Fruit fly (Drosophila melanogaster): ENCODE data around the gene CG31697.

CG31697 gene

dm6 chr2L:19526316-19526715, 8.9 kb upstream of the CG31697 start, which contains the start of the genes Dpm1 and CG10137 (continued):
- TF ChIP-seq Lhr (GFP tag; optimal IDR thresholded peaks at IDR 0.05), result peak; percentile 70
- peak; percentile 93 for TF ChIP-seq stwl (tag; optimal IDR thresholded peaks at IDR 0.05)
- peak; percentile 21 for TF ChIP-seq bcd (GFP tag; optimal IDR thresholded peaks at IDR 0.05)
- no peak for TF ChIP-seq tin (GFP tag; optimal IDR thresholded peaks at IDR 0.05)
- no peak for TF ChIP-seq ewg (GFP tag; optimal IDR thresholded peaks at IDR 0.05)
- TF ChIP-seq trem (tag; optimal IDR thresholded peaks at IDR 0.05), result peak; percentile 68
- TF ChIP-seq CG6254 (GFP tag; optimal IDR thresholded peaks at IDR 0.05), result no peak
- peak; percentile 1 for TF ChIP-seq CG18262 (tag; optimal IDR thresholded peaks at IDR 0.05)
- peak; percentile 42 for TF ChIP-seq Hmr (GFP tag; optimal IDR thresholded peaks at IDR 0.05)
- peak; percentile 7 for TF ChIP-seq Nf-YC (tag; optimal IDR thresholded peaks at IDR 0.05)
- peak; percentile 81 for TF ChIP-seq Scr (GFP tag; IDR thresholded peaks at IDR 0.05; ENCODE audit: partially characterized antibody)
- TF ChIP-seq CG34224 (GFP tag; IDR thresholded peaks at IDR 0.05; ENCODE audit: partially characterized antibody), result peak; percentile 75
- TF ChIP-seq CG12744 (GFP tag; optimal IDR thresholded peaks at IDR 0.05), result no peak
- TF ChIP-seq inv (GFP tag; IDR thresholded peaks at IDR 0.05; ENCODE audit: partially characterized antibody), result peak; percentile 40; the same call in 1 of the 2 replicates
- peak; percentile 37 for TF ChIP-seq Ets65A (GFP tag)
- peak; percentile 82 to 94 for TF ChIP-seq crp (GFP tag; optimal IDR thresholded peaks at IDR 0.05)
- TF ChIP-seq HmgZ (tag; optimal IDR thresholded peaks at IDR 0.05), result peak; percentile 9
- TF ChIP-seq CG1792 (GFP tag; optimal IDR thresholded peaks at IDR 0.05), result no peak
- TF ChIP-seq bbx (GFP tag; IDR thresholded peaks at IDR 0.05; ENCODE audit: partially characterized antibody), result peak; percentile 69
- peak; percentile 49 for TF ChIP-seq CG14710 (tag; optimal IDR thresholded peaks at IDR 0.05)
- no peak for TF ChIP-seq CG18599 (GFP tag; optimal IDR thresholded peaks at IDR 0.05)
- TF ChIP-seq CG18476 (GFP tag; optimal IDR thresholded peaks at IDR 0.05), result no peak
- peak; percentile 66 for TF ChIP-seq Med (GFP tag)
- TF ChIP-seq CHES-1-like (GFP tag; optimal IDR thresholded peaks at IDR 0.05), result no peak
- no peak for TF ChIP-seq ash1 (GFP tag; optimal IDR thresholded peaks at IDR 0.05)
- TF ChIP-seq chinmo (GFP tag; IDR thresholded peaks at IDR 0.05; ENCODE audit: partially characterized antibody), result 0 out of 4 replicates have a peak, but pooled peaks have one; percentile 43
- TF ChIP-seq Sin3A (optimal IDR thresholded peaks at IDR 0.05), result peak; percentile 40
- no peak for TF ChIP-seq CG7271 (tag; optimal IDR thresholded peaks at IDR 0.05)
- peak; percentile 62 for TF ChIP-seq E2f2 (GFP tag; IDR thresholded peaks at IDR 0.05)
- no peak for TF ChIP-seq pfk (GFP tag; optimal IDR thresholded peaks at IDR 0.05)
- no peak for TF ChIP-seq E2f1 (GFP tag; IDR thresholded peaks at IDR 0.05)
- TF ChIP-seq pzg (GFP tag; optimal IDR thresholded peaks at IDR 0.05), result peak; percentile 63
- 0 out of 2 replicates have a peak, but pooled peaks have one; percentile 29 for TF ChIP-seq sob (GFP tag; IDR thresholded peaks at IDR 0.05)
- peak; percentile 48 for TF ChIP-seq sens (GFP tag)
- TF ChIP-seq Dref (GFP tag; IDR thresholded peaks at IDR 0.05), result peak; percentile 62
- peak; percentile 15 for TF ChIP-seq CG17186 (GFP tag; optimal IDR thresholded peaks at IDR 0.05)
- peak; percentile 74 for TF ChIP-seq CG2116 (GFP tag; optimal IDR thresholded peaks at IDR 0.05)
- TF ChIP-seq CG30403 (GFP tag; optimal IDR thresholded peaks at IDR 0.05), result peak; percentile 4
- TF ChIP-seq Vsx1 (GFP tag; optimal IDR thresholded peaks at IDR 0.05), result no peak
- TF ChIP-seq CG14441 (GFP tag; IDR thresholded peaks at IDR 0.05), result no peak
- TF ChIP-seq peb (GFP tag; IDR thresholded peaks at IDR 0.05), result no peak
- peak; percentile 6 for TF ChIP-seq CrebB (tag; optimal IDR thresholded peaks at IDR 0.05)
- TF ChIP-seq CG3995 (GFP tag; optimal IDR thresholded peaks at IDR 0.05), result peak; percentile 41
- peak; percentile 39 for TF ChIP-seq exex (tag; optimal IDR thresholded peaks at IDR 0.05)
- peak; percentile 3 for TF ChIP-seq grau (tag; optimal IDR thresholded peaks at IDR 0.05)
- peak; percentile 8 for TF ChIP-seq CG7839 (tag; optimal IDR thresholded peaks at IDR 0.05)
- peak; percentile 35 for TF ChIP-seq YL-1 (GFP tag; optimal IDR thresholded peaks at IDR 0.05)
- peak; percentile 82 for TF ChIP-seq BEAF-32 (GFP tag; optimal IDR thresholded peaks at IDR 0.05)
- TF ChIP-seq Myb (GFP tag; optimal IDR thresholded peaks at IDR 0.05), result peak; percentile 65
- peak; percentile 5 for TF ChIP-seq sug (tag; optimal IDR thresholded peaks at IDR 0.05)

All from whole organism, embryonic.